Worm (Caenorhabditis elegans): Measurements from ENCODE around the gene glb-6.
A peak's percentile ranks its signal among the peaks of the same experiment; 100 is the strongest.

Gene glb-6

ce11 chrV:5580517-5580916, 10.2 kb upstream of the glb-6 start (continued):
- no peak for TF ChIP-seq hlh-13 (GFP tag; optimal IDR thresholded peaks at IDR 0.05)
- peak; percentile 74 for TF ChIP-seq ceh-31 (tag; optimal IDR thresholded peaks at IDR 0.05)
- no peak for TF ChIP-seq nhr-11 (tag; optimal IDR thresholded peaks at IDR 0.05)
- no peak for TF ChIP-seq pha-4 (tag; optimal IDR thresholded peaks at IDR 0.05)
- no peak for TF ChIP-seq hlh-6 (tag; optimal IDR thresholded peaks at IDR 0.05)
- no peak for TF ChIP-seq che-1 (tag; optimal IDR thresholded peaks at IDR 0.05)
- no peak for TF ChIP-seq elt-4 (tag; optimal IDR thresholded peaks at IDR 0.05)

ce11 chrV:5579666-5580065, 9.3 kb upstream of the glb-6 start:
- TF ChIP-seq tbx-7 (tag; optimal IDR thresholded peaks at IDR 0.05) (no peak), eyg-1 (tag; optimal IDR thresholded peaks at IDR 0.05) (no peak), ceh-2 (tag; optimal IDR thresholded peaks at IDR 0.05) (no peak), ref-2 (tag; optimal IDR thresholded peaks at IDR 0.05) (no peak), lim-6 (tag; optimal IDR thresholded peaks at IDR 0.05) (no peak), npax-4 (tag; optimal IDR thresholded peaks at IDR 0.05) (no peak), dve-1 (tag; optimal IDR thresholded peaks at IDR 0.05) (no peak), ceh-24 (tag; optimal IDR thresholded peaks at IDR 0.05) (no peak), hlh-8 (tag; optimal IDR thresholded peaks at IDR 0.05) (no peak), che-1 (tag; optimal IDR thresholded peaks at IDR 0.05) (no peak)

ce11 chrV:5576008-5576407, 5.7 kb upstream of the glb-6 start:
- TF ChIP-seq ref-2 (tag; optimal IDR thresholded peaks at IDR 0.05) (no peak), ceh-9 (tag; optimal IDR thresholded peaks at IDR 0.05) (no peak), unc-86 (tag; optimal IDR thresholded peaks at IDR 0.05) (no peak), Y22D7AL.16 (tag; optimal IDR thresholded peaks at IDR 0.05) (no peak), dve-1 (tag; optimal IDR thresholded peaks at IDR 0.05) (peak; percentile 77), rnt-1 (tag; optimal IDR thresholded peaks at IDR 0.05) (no peak), ceh-22 (tag; optimal IDR thresholded peaks at IDR 0.05) (no peak), ama-1 (optimal IDR thresholded peaks at IDR 0.05) (no peak), gmeb-2 (tag; optimal IDR thresholded peaks at IDR 0.05) (peak; percentile 20)

ce11 chrV:5571691-5572090, 1.4 kb upstream of the glb-6 start:
- peak; percentile 37 for TF ChIP-seq unc-42 (tag; optimal IDR thresholded peaks at IDR 0.05)
- TF ChIP-seq syd-9 (tag; optimal IDR thresholded peaks at IDR 0.05) = no peak

- TF ChIP-seq npax-4 (tag; optimal IDR thresholded peaks at IDR 0.05) (no peak), fax-1 (tag; optimal IDR thresholded peaks at IDR 0.05) (no peak), rnt-1 (tag; optimal IDR thresholded peaks at IDR 0.05) (no peak)
Observed at ce11 chrV:5567119-5567518, 3.2 kb downstream of the glb-6 start, which contains the start of gene C18C4.7. C18C4.7 (minus strand) TSS chrV:5567219.

ce11 chrV:5559882-5560281, 10.5 kb downstream of the glb-6 start:
- TF ChIP-seq elt-2 (tag; optimal IDR thresholded peaks at IDR 0.05) (peak; percentile 91), K02D7.2 (tag; optimal IDR thresholded peaks at IDR 0.05) (no peak)

- TF ChIP-seq ama-1 (optimal IDR thresholded peaks at IDR 0.05) (no peak), syd-9 (tag; optimal IDR thresholded peaks at IDR 0.05) (no peak), lin-11 (tag; optimal IDR thresholded peaks at IDR 0.05) (no peak), pat-9 (tag; optimal IDR thresholded peaks at IDR 0.05) (no peak), pax-1 (tag; optimal IDR thresholded peaks at IDR 0.05) (no peak), odd-2 (tag; optimal IDR thresholded peaks at IDR 0.05) (no peak), hlh-15 (tag; optimal IDR thresholded peaks at IDR 0.05) (no peak), ahr-1 (tag; optimal IDR thresholded peaks at IDR 0.05) (no peak)
Observed at ce11 chrV:5558590-5558989, 11.7 kb downstream of the glb-6 start, which contains the start of gene glb-5. glb-5 (plus strand) TSS chrV:5558890.
